Worm (Caenorhabditis elegans): ENCODE data around the gene tyr-2.
A peak's percentile ranks its signal among the peaks of the same experiment; 100 is the strongest.

tyr-2 gene

DNA sequence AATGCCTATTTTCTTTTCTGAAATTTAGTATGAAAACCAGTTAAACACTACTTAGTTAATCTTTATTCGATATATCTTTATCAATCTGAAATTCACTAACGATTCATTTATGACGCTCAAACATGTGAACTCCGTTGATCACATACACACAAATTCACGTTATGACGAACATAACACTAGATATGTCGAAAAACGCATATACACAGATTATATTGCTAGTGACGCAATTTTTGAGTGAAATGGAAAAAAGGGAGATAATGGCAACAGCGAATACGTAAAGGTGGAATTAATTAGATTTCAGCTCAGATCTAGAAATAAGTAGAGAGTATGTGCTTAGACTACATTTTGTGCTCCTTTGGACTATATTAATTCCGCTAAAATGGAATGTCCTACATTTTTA is 27.2 kb upstream of the tyr-2 start:
- TF ChIP-seq nhr-25 (tag; optimal IDR thresholded peaks at IDR 0.05; ENCODE audit: borderline replicate concordance, insufficient read depth) = no peak

ce11 chrIII:13717505-13717904 is 26.5 kb upstream of the tyr-2 start:
- no peak for TF ChIP-seq F10B5.3 (tag; optimal IDR thresholded peaks at IDR 0.05)
- TF ChIP-seq snpc-4 (tag; optimal IDR thresholded peaks at IDR 0.05) = no peak
- TF ChIP-seq pha-4 (GFP tag; IDR thresholded peaks at IDR 0.05) = no peak
- TF ChIP-seq pha-4 (tag; optimal IDR thresholded peaks at IDR 0.05) = no peak
- TF ChIP-seq lin-39 (tag; optimal IDR thresholded peaks at IDR 0.05) = no peak
- TF ChIP-seq ces-1 (GFP tag; optimal IDR thresholded peaks at IDR 0.05) = no peak
- TF ChIP-seq unc-130 (GFP tag; optimal IDR thresholded peaks at IDR 0.05) = no peak
- no peak for TF ChIP-seq Y5F2A.4 (GFP tag; optimal IDR thresholded peaks at IDR 0.05)
- TF ChIP-seq ceh-32 (tag; optimal IDR thresholded peaks at IDR 0.05; ENCODE audit: poor library complexity) = no peak
- TF ChIP-seq unc-39 (tag; optimal IDR thresholded peaks at IDR 0.05) = no peak
- no peak for TF ChIP-seq dpl-1 (GFP tag; optimal IDR thresholded peaks at IDR 0.05)
- TF ChIP-seq daf-8 (GFP tag; IDR thresholded peaks at IDR 0.05) = no peak
- peak; percentile 15 for TF ChIP-seq fkh-10 (GFP tag; optimal IDR thresholded peaks at IDR 0.05)
- no peak for TF ChIP-seq jun-1 (tag; optimal IDR thresholded peaks at IDR 0.05)
- TF ChIP-seq daf-16 (GFP tag; optimal IDR thresholded peaks at IDR 0.05) = no peak
- TF ChIP-seq daf-16 (tag; optimal IDR thresholded peaks at IDR 0.05) = no peak
- TF ChIP-seq ZK546.5 (tag; optimal IDR thresholded peaks at IDR 0.05) = no peak
- no peak for TF ChIP-seq cey-2 (tag; optimal IDR thresholded peaks at IDR 0.05; ENCODE audit: borderline replicate concordance, insufficient read depth)
- no peak for TF ChIP-seq pqm-1 (tag; optimal IDR thresholded peaks at IDR 0.05)
- no peak for TF ChIP-seq vab-7 (GFP tag; IDR thresholded peaks at IDR 0.05)
- peak; percentile 58 for TF ChIP-seq dve-1 (tag; optimal IDR thresholded peaks at IDR 0.05; ENCODE audit: insufficient read depth)
- TF ChIP-seq ctbp-1 (GFP tag; IDR thresholded peaks at IDR 0.05) = 0 out of 2 replicates have a peak, but pooled peaks have one; percentile 28
- TF ChIP-seq madf-9 (GFP tag; conservative IDR thresholded peaks at IDR 0.05) = no peak
- TF ChIP-seq nhr-102 (tag; optimal IDR thresholded peaks at IDR 0.05) = no peak
- no peak for TF ChIP-seq Y48G9A.11 (GFP tag; IDR thresholded peaks at IDR 0.05)
- no peak for TF ChIP-seq daf-19 (GFP tag; conservative IDR thresholded peaks at IDR 0.05)
- TF ChIP-seq nhr-111 (GFP tag; optimal IDR thresholded peaks at IDR 0.05) = no peak
- no peak for TF ChIP-seq ceh-62 (tag; optimal IDR thresholded peaks at IDR 0.05)
- TF ChIP-seq mdl-1 (tag; optimal IDR thresholded peaks at IDR 0.05) = peak; percentile 42 to 58
- no peak for TF ChIP-seq ceh-28 (tag; optimal IDR thresholded peaks at IDR 0.05)
- peak; percentile 78 for TF ChIP-seq nhr-25 (tag; optimal IDR thresholded peaks at IDR 0.05; ENCODE audit: borderline replicate concordance, insufficient read depth)
- peak; percentile 51 for TF ChIP-seq dmd-6 (GFP tag; IDR thresholded peaks at IDR 0.05)
- TF ChIP-seq skn-1 (tag; optimal IDR thresholded peaks at IDR 0.05) = no peak
- no peak for TF ChIP-seq spr-1 (tag; optimal IDR thresholded peaks at IDR 0.05)
- TF ChIP-seq spr-3 (GFP tag; optimal IDR thresholded peaks at IDR 0.05) = no peak
- no peak for TF ChIP-seq saeg-2 (GFP tag; IDR thresholded peaks at IDR 0.05)
- no peak for TF ChIP-seq F44E2.7 (GFP tag; IDR thresholded peaks at IDR 0.05)
- TF ChIP-seq ztf-11 (tag; optimal IDR thresholded peaks at IDR 0.05) = no peak
- TF ChIP-seq snpc-1.2 (GFP tag; IDR thresholded peaks at IDR 0.05) = peak; percentile 36; the same call in 1 of the 2 replicates
- no peak for TF ChIP-seq nhr-76 (tag; optimal IDR thresholded peaks at IDR 0.05)
- peak; percentile 2 for TF ChIP-seq nhr-6 (tag; optimal IDR thresholded peaks at IDR 0.05)
- TF ChIP-seq ceh-44 (GFP tag; IDR thresholded peaks at IDR 0.05) = no peak
- TF ChIP-seq Y105C5A.15 (GFP tag; IDR thresholded peaks at IDR 0.05) = no peak
- no peak for TF ChIP-seq daf-12 (tag; optimal IDR thresholded peaks at IDR 0.05)
- TF ChIP-seq T26A8.4 (GFP tag; IDR thresholded peaks at IDR 0.05) = 0 out of 2 replicates have a peak, but pooled peaks have one; percentile 40
- no peak for TF ChIP-seq mdt-29 (GFP tag; IDR thresholded peaks at IDR 0.05)
- no peak for TF ChIP-seq tra-1 (GFP tag; IDR thresholded peaks at IDR 0.05)
- 0 out of 2 replicates have a peak, but pooled peaks have one; percentile 35 for TF ChIP-seq lim-7 (GFP tag; IDR thresholded peaks at IDR 0.05)
- TF ChIP-seq nhr-42 (GFP tag; IDR thresholded peaks at IDR 0.05) = no peak
- no peak for TF ChIP-seq nhr-48 (tag; optimal IDR thresholded peaks at IDR 0.05)

All from whole organism, L4 larva.